Worm (Caenorhabditis elegans) whole organism, L4 larva: ENCODE results near the gene tnt-2.

Experiments used
- T26A8.4 ChIP-seq: fragments of 200-800 bp; sonication (Bioruptor generic); IDR thresholded peaks from 2 replicates; pipeline ENCODE4 v1.3.6; 2022; ENCODE audit warnings: missing genetic modification characterization, missing compliant biosample characterization
- aly-2 ChIP-seq: sonication (generic microtip); optimal IDR thresholded peaks from 2 replicates; lab custom pipeline; 2018; ENCODE audit warnings: missing biosample characterization, missing genetic modification characterization
- nhr-11 ChIP-seq: fragments of 150-350 bp; optimal IDR thresholded peaks from 2 replicates; lab custom pipeline; 2014; ENCODE audit warnings: missing biosample characterization, missing genetic modification characterization
- php-3 ChIP-seq: fragments of 200-800 bp; sonication (Bioruptor generic); IDR thresholded peaks from 2 replicates; pipeline ENCODE4 v1.3.6; 2022; ENCODE audit warnings: missing genetic modification reagents, missing genetic modification characterization, missing compliant biosample characterization

ce11 chrX:8711141-8711645, 12.2 kb downstream of the tnt-2 start, which contains the start of gene F53A9.1:
- TF ChIP-seq T26A8.4 (GFP tag; lab: Robert Waterston, UW) (no peak), nhr-11 (no peak), aly-2 (tag; lab: Kevin White, UChicago) (no peak), php-3 (GFP tag; lab: Robert Waterston, UW) (no peak)
